Worm (Caenorhabditis elegans) whole organism, L1 larva: ENCODE results near the gene dmd-7.

Experiments used
- C34B4.2 ChIP-seq: sonication (generic microtip); optimal IDR thresholded peaks from 2 replicates; lab custom pipeline; 2017; ENCODE audit warnings: mild to moderate bottlenecking, missing genetic modification characterization, missing compliant biosample characterization
- aha-1 ChIP-seq: fragments of 150-350 bp; optimal IDR thresholded peaks from 2 replicates; lab custom pipeline; 2014; ENCODE audit warnings: missing biosample characterization, missing genetic modification characterization
- alr-1 ChIP-seq: fragments of 200-800 bp; sonication (Bioruptor generic); optimal IDR thresholded peaks from 2 replicates; lab custom pipeline; 2018; ENCODE audit warnings: borderline replicate concordance, mild to moderate bottlenecking, missing genetic modification characterization, missing compliant biosample characterization
- aly-2 ChIP-seq: fragments of 150-350 bp; optimal IDR thresholded peaks from 2 replicates; lab custom pipeline; 2014; ENCODE audit warnings: missing biosample characterization, missing genetic modification characterization
- blmp-1 ChIP-seq: fragments of 150-350 bp; optimal IDR thresholded peaks from 2 replicates; lab custom pipeline; 2014; ENCODE audit warnings: missing biosample characterization, missing genetic modification characterization
- ceh-82 ChIP-seq, 3 experiments: fragments of 150-350 bp in 1 of 3; sonication (generic microtip) in 2 of 3; optimal IDR thresholded peaks; 2 replicates each; lab custom pipeline; 2014 to 2017; ENCODE audit warnings: missing biosample characterization in 3 of 3, missing genetic modification characterization in 3 of 3
- ceh-88 ChIP-seq: fragments of 200-800 bp; sonication (Bioruptor generic); IDR thresholded peaks from 2 replicates; pipeline ENCODE4 v1.3.6; 2022; ENCODE audit warnings: missing genetic modification characterization, missing compliant biosample characterization
- ces-1 ChIP-seq: fragments of 150-350 bp; optimal IDR thresholded peaks from 2 replicates; lab custom pipeline; 2014; ENCODE audit warnings: missing biosample characterization, missing genetic modification reagents, missing genetic modification characterization
- dpl-1 ChIP-seq, 3 experiments: fragments of 150-350 bp in 2 of 3; sonication (generic microtip) in 1 of 3; optimal IDR thresholded peaks; 2 replicates each; lab custom pipeline; 2014 to 2017; ENCODE audit warnings: missing biosample characterization in 3 of 3, missing genetic modification characterization in 3 of 3, missing genetic modification reagents in 3 of 3
- dsc-1 ChIP-seq: sonication (generic microtip); optimal IDR thresholded peaks from 2 replicates; lab custom pipeline; 2016; ENCODE audit warnings: mild to moderate bottlenecking, missing genetic modification characterization, missing compliant biosample characterization
- efl-1 ChIP-seq, 4 experiments: fragments of 150-350 bp; optimal IDR thresholded peaks in 3 of 4; peaks in 1 of 4; 1 replicate in 1 of 4; 2 replicates in 3 of 4; lab custom pipeline; 2014; ENCODE audit warnings: missing biosample characterization in 2 of 4, missing genetic modification characterization in 2 of 4, missing genetic modification reagents in 2 of 4
- egl-13 ChIP-seq: sonication (generic microtip); optimal IDR thresholded peaks from 2 replicates; lab custom pipeline; 2016; ENCODE audit warnings: missing genotype, missing genetic modification reagents, missing genetic modification characterization, missing compliant biosample characterization
- elt-2 ChIP-seq: sonication (generic microtip); optimal IDR thresholded peaks from 2 replicates; lab custom pipeline; 2016; ENCODE audit warnings: missing genetic modification characterization, mild to moderate bottlenecking, inconsistent platforms, missing compliant biosample characterization, missing genetic modification reagents
- elt-3 ChIP-seq, 6 experiments: fragments of 150-350 bp in 1 of 6; sonication (generic microtip); optimal IDR thresholded peaks; 2 replicates each; lab custom pipeline; 2017 to 2018; ENCODE audit warnings: missing biosample characterization in 6 of 6, missing genetic modification characterization in 6 of 6, inconsistent platforms in 1 of 6
- ets-5 ChIP-seq: fragments of 200-800 bp; sonication (Bioruptor generic); IDR thresholded peaks from 2 replicates; pipeline ENCODE4 v1.3.6; 2022; ENCODE audit warnings: missing genetic modification characterization, missing compliant biosample characterization
- fkh-10 ChIP-seq: sonication (generic microtip); optimal IDR thresholded peaks from 2 replicates; lab custom pipeline; 2017; ENCODE audit warnings: missing biosample characterization, missing genetic modification reagents, missing genetic modification characterization
- fkh-8 ChIP-seq: sonication (generic microtip); optimal IDR thresholded peaks from 2 replicates; lab custom pipeline; 2016; ENCODE audit warnings: mild to moderate bottlenecking, missing genetic modification characterization, missing compliant biosample characterization
- fos-1 ChIP-seq: fragments of 150-350 bp; optimal IDR thresholded peaks from 2 replicates; lab custom pipeline; 2014; ENCODE audit warnings: missing biosample characterization, missing genetic modification characterization
- grh-1 ChIP-seq: fragments of 200-800 bp; sonication (Bioruptor generic); IDR thresholded peaks from 2 replicates; pipeline ENCODE4 v1.3.6; 2022; ENCODE audit warnings: missing genetic modification reagents, missing genetic modification characterization, missing compliant biosample characterization
- hlh-17 ChIP-seq: fragments of 200-800 bp; sonication (Bioruptor generic); optimal IDR thresholded peaks from 2 replicates; lab custom pipeline; 2018; ENCODE audit warnings: missing genetic modification characterization, mild to moderate bottlenecking, missing compliant biosample characterization, moderate library complexity, borderline replicate concordance
- hpl-2 ChIP-seq: fragments of 150-350 bp; optimal IDR thresholded peaks from 2 replicates; lab custom pipeline; 2014; ENCODE audit warnings: missing biosample characterization, missing genetic modification reagents, missing genetic modification characterization
- irx-1 ChIP-seq: sonication (generic microtip); optimal IDR thresholded peaks from 2 replicates; lab custom pipeline; 2016; ENCODE audit warnings: missing genetic modification characterization, missing compliant biosample characterization
- lin-13 ChIP-seq: fragments of 150-350 bp; optimal IDR thresholded peaks from 2 replicates; lab custom pipeline; 2014; ENCODE audit warnings: missing biosample characterization, missing genetic modification reagents, missing genetic modification characterization
- lin-15B ChIP-seq: fragments of 150-350 bp; sonication (generic microtip); optimal IDR thresholded peaks from 3 replicates; lab custom pipeline; 2014; ENCODE audit warnings: missing biosample characterization, missing genetic modification characterization
- lin-35 ChIP-seq, 2 experiments: fragments of 150-350 bp; optimal IDR thresholded peaks; 2 replicates each; lab custom pipeline; 2014; ENCODE audit warnings: missing biosample characterization in 2 of 2, missing genetic modification characterization in 2 of 2, missing genetic modification reagents in 2 of 2
- lir-3 ChIP-seq: sonication (generic microtip); optimal IDR thresholded peaks from 2 replicates; lab custom pipeline; 2016; ENCODE audit warnings: mild to moderate bottlenecking, missing genetic modification characterization, moderate library complexity, missing compliant biosample characterization; ENCODE audit not compliant: poor library complexity
- lsy-2 ChIP-seq, 2 experiments: fragments of 150-350 bp; optimal IDR thresholded peaks; 2 replicates each; lab custom pipeline; 2014; ENCODE audit warnings: missing biosample characterization in 2 of 2, missing genetic modification characterization in 2 of 2
- mab-9 ChIP-seq: fragments of 200-800 bp; sonication (Bioruptor generic); IDR thresholded peaks from 2 replicates; pipeline ENCODE4 v1.3.6; 2022; ENCODE audit warnings: missing genetic modification reagents, missing genetic modification characterization, missing compliant biosample characterization
- nhr-19 ChIP-seq: fragments of 200-800 bp; sonication (Bioruptor generic); conservative IDR thresholded peaks from 2 replicates; pipeline ENCODE4 v1.3.6; 2022; ENCODE audit warnings: missing genetic modification characterization, missing compliant biosample characterization
- nhr-237 ChIP-seq: fragments of 150-350 bp; optimal IDR thresholded peaks from 2 replicates; lab custom pipeline; 2014; ENCODE audit warnings: missing biosample characterization, missing genetic modification characterization
- nhr-28 ChIP-seq: fragments of 150-350 bp; optimal IDR thresholded peaks from 2 replicates; lab custom pipeline; 2014; ENCODE audit warnings: missing biosample characterization, missing genetic modification characterization
- nhr-71 ChIP-seq: sonication (generic microtip); optimal IDR thresholded peaks from 2 replicates; lab custom pipeline; 2016; ENCODE audit warnings: mild to moderate bottlenecking, missing genetic modification characterization, moderate library complexity, missing compliant biosample characterization
- nhr-77 ChIP-seq: fragments of 150-350 bp; optimal IDR thresholded peaks from 2 replicates; lab custom pipeline; 2014; ENCODE audit warnings: missing biosample characterization, missing genetic modification characterization
- nhr-84 ChIP-seq: sonication (generic microtip); optimal IDR thresholded peaks from 2 replicates; lab custom pipeline; 2017; ENCODE audit warnings: missing biosample characterization, missing genetic modification characterization
- pqm-1 ChIP-seq: sonication (generic microtip); optimal IDR thresholded peaks from 3 replicates; lab custom pipeline; 2017; ENCODE audit warnings: missing biosample characterization, missing genetic modification characterization
- skn-1 ChIP-seq: fragments of 150-350 bp; optimal IDR thresholded peaks from 2 replicates; lab custom pipeline; 2014; ENCODE audit warnings: missing biosample characterization, missing genetic modification characterization
- snpc-4 ChIP-seq: fragments of 150-350 bp; optimal IDR thresholded peaks from 2 replicates; lab custom pipeline; 2014; ENCODE audit warnings: missing biosample characterization, missing genetic modification characterization
- sox-4 ChIP-seq: sonication (generic microtip); optimal IDR thresholded peaks from 2 replicates; lab custom pipeline; 2016; ENCODE audit warnings: missing genetic modification characterization, missing compliant biosample characterization
- sptf-1 ChIP-seq: fragments of 150-350 bp; optimal IDR thresholded peaks from 2 replicates; lab custom pipeline; 2014; ENCODE audit warnings: missing biosample characterization, missing genetic modification characterization
- unc-130 ChIP-seq: fragments of 150-350 bp; optimal IDR thresholded peaks from 2 replicates; lab custom pipeline; 2017; ENCODE audit warnings: missing biosample characterization, missing genetic modification characterization, inconsistent platforms
- unc-30 ChIP-seq: sonication (generic microtip); optimal IDR thresholded peaks from 2 replicates; lab custom pipeline; 2017; ENCODE audit warnings: missing biosample characterization, missing genetic modification characterization
- unc-62 ChIP-seq: fragments of 150-350 bp; optimal IDR thresholded peaks from 2 replicates; lab custom pipeline; 2014; ENCODE audit warnings: missing biosample characterization, missing genetic modification reagents, missing genetic modification characterization
- unc-86 ChIP-seq: sonication (generic microtip); optimal IDR thresholded peaks from 2 replicates; lab custom pipeline; 2016; ENCODE audit warnings: missing genetic modification characterization, missing compliant biosample characterization
- unc-98 ChIP-seq: fragments of 200-800 bp; sonication (Bioruptor generic); IDR thresholded peaks from 2 replicates; pipeline ENCODE4 v1.3.6; 2022; ENCODE audit warnings: missing genetic modification characterization, missing compliant biosample characterization
- vab-15 ChIP-seq: sonication (generic microtip); optimal IDR thresholded peaks from 2 replicates; lab custom pipeline; 2017; ENCODE audit warnings: missing genotype, mild to moderate bottlenecking, missing genetic modification characterization, missing compliant biosample characterization
- zag-1 ChIP-seq: fragments of 150-350 bp; optimal IDR thresholded peaks from 2 replicates; lab custom pipeline; 2014; ENCODE audit warnings: missing biosample characterization, missing genetic modification characterization
- zip-4 ChIP-seq: fragments of 200-800 bp; sonication (Bioruptor generic); optimal IDR thresholded peaks from 2 replicates; lab custom pipeline; 2018; ENCODE audit warnings: mild to moderate bottlenecking, missing genetic modification characterization, moderate library complexity, missing compliant biosample characterization

Gene dmd-7

ce11 chrV:6223315-6224018 is 23.3 kb upstream of the dmd-7 start (continued):
- TF ChIP-seq lin-15B (no peak), fkh-8 (tag; lab: Kevin White, UChicago) (no peak)

- TF ChIP-seq hlh-17 (GFP tag; lab: Kevin White, UChicago) (no peak), lin-13 (no peak), lsy-2 (tag; optimal IDR thresholded peaks at IDR 0.05; lab: Kevin White, UChicago) (no peak), sox-4 (tag; lab: Kevin White, UChicago) (no peak), aly-2 (tag; lab: Kevin White, UChicago) (no peak), ets-5 (GFP tag; lab: Robert Waterston, UW) (peak; percentile 82; the same call in 1 of the 2 replicates)
- TF ChIP-seq, all 84 proteins: peak for 1
These were observed 22.8 kb upstream of the dmd-7 start for ce11 chrV:6224019-6224335.

- TF ChIP-seq snpc-4 (tag; lab: Kevin White, UChicago) (peak; percentile 83), egl-13 (peak; percentile 94), nhr-19 (GFP tag; lab: Robert Waterston, UW) (peak; percentile 94), efl-1 (optimal IDR thresholded peaks at IDR 0.05; lab: Kevin White, UChicago) (peak; percentile 82 to 83), efl-1 (GFP tag; optimal IDR thresholded peaks at IDR 0.05 in 1 of 2; lab: Kevin White, UChicago) (peak; percentile 56 to 96), sox-4 (tag; lab: Kevin White, UChicago) (peak; percentile 95), zip-4 (GFP tag; lab: Kevin White, UChicago) (peak; percentile 55), vab-15 (tag; lab: Kevin White, UChicago) (peak; percentile 11), ceh-88 (peak; percentile 80), sptf-1 (no peak), unc-62 (no peak), elt-3 (tag; optimal IDR thresholded peaks at IDR 0.05; lab: Kevin White, UChicago) (peak in 5 of 6 experiments; percentile 30 to 91 (median 64)), irx-1 (peak; percentile 92), ets-5 (GFP tag; lab: Robert Waterston, UW) (no peak), mab-9 (GFP tag; lab: Robert Waterston, UW) (peak; percentile 92), lin-35 (GFP tag; optimal IDR thresholded peaks at IDR 0.05; lab: Kevin White, UChicago) (peak; percentile 69 to 89), fkh-10 (GFP tag; lab: Kevin White, UChicago) (peak; percentile 98), nhr-28 (tag; lab: Kevin White, UChicago) (no peak), ces-1 (GFP tag; lab: Kevin White, UChicago) (no peak), C34B4.2 (tag; lab: Kevin White, UChicago) (no peak), lin-15B (peak; percentile 25), unc-130 (tag; lab: Kevin White, UChicago) (peak; percentile 90), unc-30 (tag; lab: Kevin White, UChicago) (peak; percentile 97), nhr-77 (tag; lab: Kevin White, UChicago) (peak; percentile 94), alr-1 (tag; lab: Kevin White, UChicago) (no peak), blmp-1 (peak; percentile 91), skn-1 (tag; lab: Kevin White, UChicago) (peak; percentile 93), elt-2 (tag; lab: Kevin White, UChicago) (peak; percentile 76), dsc-1 (peak; percentile 99), unc-98 (GFP tag; lab: Robert Waterston, UW) (peak; percentile 67), fos-1 (tag; lab: Kevin White, UChicago) (peak; percentile 89), nhr-71 (tag; lab: Kevin White, UChicago) (peak; percentile 100), ceh-82 (tag; optimal IDR thresholded peaks at IDR 0.05; lab: Kevin White, UChicago) (peak; percentile 81 to 95 (median 87)), nhr-237 (tag; lab: Kevin White, UChicago) (peak; percentile 93), zag-1 (tag; lab: Kevin White, UChicago) (no peak), unc-86 (tag; lab: Kevin White, UChicago) (peak; percentile 99), dpl-1 (GFP tag; optimal IDR thresholded peaks at IDR 0.05; lab: Kevin White, UChicago) (peak; percentile 67 to 75 (median 69)), hpl-2 (GFP tag; lab: Kevin White, UChicago) (peak; percentile 86), grh-1 (peak; percentile 93), lir-3 (tag; lab: Kevin White, UChicago) (peak; percentile 82), nhr-84 (tag; lab: Kevin White, UChicago) (peak; percentile 86), pqm-1 (tag; lab: Kevin White, UChicago) (no peak), aha-1 (tag; lab: Kevin White, UChicago) (peak; percentile 91)
These were observed 22.2 kb upstream of the dmd-7 start for ce11 chrV:6224494-6224959.
